Fruit fly (Drosophila melanogaster) whole organism, wandering third instar larva: ENCODE results near the gene RpS13.

Experiments
- CG32264 ChIP-seq: fragments of 200-800 bp; sonication (Bioruptor generic); optimal IDR thresholded peaks from 2 replicates; lab custom pipeline; 2016; ENCODE audit warnings: missing biosample characterization, missing genetic modification characterization
- Dif ChIP-seq: fragments of 200-275, 200-300 bp; sonication (Bioruptor generic); optimal IDR thresholded peaks from 2 replicates; lab custom pipeline; 2018; ENCODE audit warnings: missing biosample characterization, missing genetic modification characterization; ENCODE audit not compliant: partially characterized antibody
- Jra ChIP-seq: sonication (Bioruptor generic); optimal IDR thresholded peaks from 2 replicates; lab custom pipeline; 2016; ENCODE audit warnings: missing biosample characterization, missing genetic modification characterization
- Myc ChIP-seq: fragments of >200 bp; optimal IDR thresholded peaks from 2 replicates; lab custom pipeline; 2017
- Vsx2 ChIP-seq: fragments of 200-300, 225-300 bp; sonication (Bioruptor generic); optimal IDR thresholded peaks from 2 replicates; lab custom pipeline; 2018; ENCODE audit warnings: missing biosample characterization, missing genetic modification characterization; ENCODE audit not compliant: partially characterized antibody
- pan ChIP-seq: fragments of >200 bp; optimal IDR thresholded peaks from 2 replicates; lab custom pipeline; 2017
- rgr ChIP-seq: fragments of 200-800 bp; sonication (Bioruptor generic); optimal IDR thresholded peaks from 3 replicates; lab custom pipeline; 2016; ENCODE audit warnings: missing biosample characterization, mild to moderate bottlenecking, missing genetic modification characterization
- woc ChIP-seq: sonication (Bioruptor generic); optimal IDR thresholded peaks from 2 replicates; lab custom pipeline; 2016; ENCODE audit warnings: missing biosample characterization, mild to moderate bottlenecking, missing genetic modification characterization

DNA sequence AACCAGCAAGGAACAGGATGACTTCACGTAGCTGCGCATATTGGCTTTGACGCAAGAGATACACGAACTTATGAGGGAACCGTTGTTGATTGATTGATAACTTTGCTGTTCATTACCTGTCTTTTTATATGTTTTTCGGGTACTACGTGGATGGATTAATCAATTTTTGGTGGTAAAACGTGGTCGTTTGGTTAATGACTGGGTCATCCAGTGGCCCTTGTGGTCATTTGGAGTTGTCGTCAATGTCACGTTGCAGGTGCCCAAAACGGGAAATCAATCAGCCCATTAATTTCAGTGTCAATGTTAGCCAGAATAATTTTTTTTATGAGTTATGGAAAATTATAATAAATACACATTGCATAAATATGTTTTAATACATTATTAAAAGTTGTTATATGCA lies 24.8 kb upstream of the RpS13 start, which contains the start of gene CG42819:
- TF ChIP-seq rgr (GFP tag; lab: Kevin White, UChicago), result no peak
- TF ChIP-seq Dif (GFP tag; lab: Kevin White, UChicago), result no peak
- no peak for TF ChIP-seq Vsx2 (GFP tag; lab: Kevin White, UChicago)
- TF ChIP-seq woc, result no peak
- TF ChIP-seq Myc, result no peak
- TF ChIP-seq Jra (GFP tag; lab: Kevin White, UChicago), result no peak
- no peak for TF ChIP-seq pan (lab: Kevin White, UChicago)
- TF ChIP-seq CG32264 (GFP tag; lab: Kevin White, UChicago), result no peak
